Worm (Caenorhabditis elegans) whole organism, L4/young adult: Measurements from ENCODE around the gene lntl-1.

ENCODE experiments used
- W03F9.2 ChIP-seq: fragments of 150-350 bp; optimal IDR thresholded peaks from 2 replicates; lab custom pipeline; 2014; ENCODE audit warnings: missing biosample characterization, missing genetic modification characterization
- dao-5 ChIP-seq: sonication (generic microtip); optimal IDR thresholded peaks from 2 replicates; lab custom pipeline; 2016; ENCODE audit warnings: missing genotype, missing genetic modification characterization, moderate library complexity, missing compliant biosample characterization
- him-1 ChIP-seq: sonication (generic microtip); optimal IDR thresholded peaks from 2 replicates; lab custom pipeline; 2016; ENCODE audit warnings: missing genotype, missing genetic modification reagents, missing genetic modification characterization, missing compliant biosample characterization

lntl-1 gene

ce11 chrIV:5779537-5779936, 27.4 kb downstream of the lntl-1 start:
- no peak for TF ChIP-seq dao-5 (tag; lab: Kevin White, UChicago)
- TF ChIP-seq him-1 (tag; lab: Kevin White, UChicago), result no peak
- TF ChIP-seq W03F9.2, result no peak

ce11 chrIV:5778342-5778741, 28.6 kb downstream of the lntl-1 start:
- TF ChIP-seq him-1 (tag; lab: Kevin White, UChicago), result no peak
- TF ChIP-seq W03F9.2, result no peak
- no peak for TF ChIP-seq dao-5 (tag; lab: Kevin White, UChicago)

- TF ChIP-seq him-1 (tag; lab: Kevin White, UChicago) (no peak), dao-5 (tag; lab: Kevin White, UChicago) (no peak), W03F9.2 (no peak)
Measured at ce11 chrIV:5766804-5767203, 40.1 kb downstream of the lntl-1 start.

DNA sequence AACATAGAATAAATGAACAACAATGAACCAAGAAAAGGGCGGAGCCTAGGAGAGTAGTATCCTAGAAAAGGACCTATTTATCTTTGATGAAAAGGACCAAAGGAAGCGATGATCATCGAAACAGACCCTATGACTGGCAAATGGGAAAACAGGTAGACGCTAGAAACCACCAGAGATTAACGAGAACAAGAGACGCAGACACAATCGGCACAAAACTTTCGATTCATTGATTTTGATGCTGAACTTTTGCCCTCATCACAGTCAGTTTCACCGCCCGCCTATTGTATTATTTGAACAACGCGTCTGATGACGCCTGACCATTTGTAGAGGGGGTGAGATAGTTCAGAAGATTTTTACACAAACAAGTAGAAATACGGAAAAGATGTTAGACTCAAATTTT, 41.2 kb downstream of the lntl-1 start:
- TF ChIP-seq him-1 (tag; lab: Kevin White, UChicago), result no peak
- no peak for TF ChIP-seq W03F9.2
- TF ChIP-seq dao-5 (tag; lab: Kevin White, UChicago), result no peak

DNA sequence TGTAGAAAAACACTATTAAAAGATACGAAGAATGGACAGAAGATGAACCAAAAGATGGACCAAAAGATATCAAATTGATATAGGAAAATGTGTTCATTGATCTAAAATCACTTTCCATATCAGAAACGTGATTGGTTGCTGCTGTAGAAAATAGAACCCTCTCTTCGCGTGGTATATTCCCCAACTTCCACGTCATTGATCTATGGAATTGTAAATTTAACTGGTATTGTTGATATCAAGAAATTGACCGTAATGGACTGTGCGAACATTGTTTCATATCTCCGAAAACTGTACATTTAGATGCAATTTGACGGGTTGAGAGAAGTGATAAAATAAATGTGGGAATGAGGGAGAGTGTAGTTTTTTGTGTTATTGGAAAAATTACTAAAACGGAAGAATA, 42.5 kb downstream of the lntl-1 start:
- TF ChIP-seq W03F9.2, result no peak
- TF ChIP-seq him-1 (tag; lab: Kevin White, UChicago), result no peak
- TF ChIP-seq dao-5 (tag; lab: Kevin White, UChicago), result no peak

DNA sequence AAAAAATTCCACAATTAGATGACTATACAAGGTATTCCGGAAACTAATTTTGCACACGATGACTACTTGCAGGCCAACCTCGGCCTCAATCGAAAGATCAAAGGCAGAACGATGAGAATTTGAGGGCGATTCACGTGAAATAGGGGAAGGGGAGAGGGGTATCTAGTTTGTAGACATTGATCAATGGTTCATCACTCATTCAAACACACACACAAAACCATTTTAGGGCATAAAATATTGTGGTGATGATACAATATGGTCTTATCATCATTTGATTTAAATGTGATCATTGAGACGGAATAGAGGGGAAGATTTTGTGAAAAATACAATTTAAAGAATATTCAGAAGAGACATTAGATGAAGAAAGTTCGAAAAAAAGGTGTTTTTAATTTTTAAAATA, 44.1 kb downstream of the lntl-1 start:
- no peak for TF ChIP-seq dao-5 (tag; lab: Kevin White, UChicago)
- TF ChIP-seq W03F9.2, result no peak
- TF ChIP-seq him-1 (tag; lab: Kevin White, UChicago), result no peak

DNA sequence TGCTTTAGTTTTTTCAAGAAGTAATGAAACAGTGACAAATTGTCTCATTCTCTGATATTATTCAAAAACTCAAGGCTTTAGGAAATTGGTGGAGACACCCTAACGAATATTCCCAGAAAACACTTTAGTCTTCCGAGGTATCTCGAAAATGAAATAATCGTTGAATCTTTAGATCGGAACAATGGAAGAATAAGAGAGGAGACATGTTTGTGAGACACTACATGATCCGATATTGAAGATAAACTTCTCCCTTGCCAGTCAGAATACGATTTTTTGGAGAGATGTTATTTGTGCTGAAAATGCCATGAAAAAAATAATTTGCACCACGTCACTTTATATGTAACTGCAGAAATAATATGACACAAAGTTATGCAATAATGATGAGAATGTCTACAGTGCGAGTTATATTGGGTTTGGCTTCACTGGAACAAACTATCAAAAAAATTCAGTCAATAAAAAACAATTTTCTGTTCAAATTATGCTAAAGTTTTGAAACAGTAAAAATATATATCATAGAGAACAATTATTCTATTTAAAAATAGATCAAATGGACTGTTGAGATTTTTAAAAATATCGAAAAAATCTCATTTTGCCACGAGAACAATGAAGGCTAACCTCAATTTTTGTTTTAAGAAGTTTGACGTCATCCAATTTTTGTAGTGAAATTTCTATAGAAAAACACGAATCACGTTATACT, 45.5 kb downstream of the lntl-1 start:
- TF ChIP-seq him-1 (tag; lab: Kevin White, UChicago) (no peak), W03F9.2 (no peak), dao-5 (tag; lab: Kevin White, UChicago) (no peak)

ce11 chrIV:5760656-5761055, 46.2 kb downstream of the lntl-1 start:
- no peak for TF ChIP-seq W03F9.2
- no peak for TF ChIP-seq dao-5 (tag; lab: Kevin White, UChicago)
- no peak for TF ChIP-seq him-1 (tag; lab: Kevin White, UChicago)

DNA sequence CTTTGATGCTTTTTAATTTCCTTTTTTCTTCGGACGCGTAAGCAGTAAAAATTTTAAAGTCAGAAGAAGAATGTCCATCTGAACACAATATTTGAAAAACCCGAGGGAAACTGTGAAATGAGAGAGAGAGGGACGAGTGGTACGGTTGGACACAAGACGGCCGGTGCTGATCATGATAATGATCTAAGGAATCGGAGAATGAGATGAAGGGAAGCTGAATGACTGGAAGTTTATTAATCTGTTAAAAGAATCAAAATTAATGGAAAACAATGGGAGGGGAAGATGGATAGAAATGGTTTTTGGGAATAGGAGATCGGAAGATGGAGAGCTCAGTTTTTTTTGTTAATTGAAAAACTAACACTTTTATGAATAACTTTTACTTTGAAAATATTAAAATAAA, 48.2 kb downstream of the lntl-1 start:
- TF ChIP-seq him-1 (tag; lab: Kevin White, UChicago) (no peak), dao-5 (tag; lab: Kevin White, UChicago) (no peak), W03F9.2 (no peak)

ce11 chrIV:5757762-5758161, 49.1 kb downstream of the lntl-1 start, which contains the start of gene nhr-46:
nhr-46 (minus strand) TSS chrIV:5757862.
- TF ChIP-seq him-1 (tag; lab: Kevin White, UChicago), result no peak
- no peak for TF ChIP-seq W03F9.2
- no peak for TF ChIP-seq dao-5 (tag; lab: Kevin White, UChicago)

DNA sequence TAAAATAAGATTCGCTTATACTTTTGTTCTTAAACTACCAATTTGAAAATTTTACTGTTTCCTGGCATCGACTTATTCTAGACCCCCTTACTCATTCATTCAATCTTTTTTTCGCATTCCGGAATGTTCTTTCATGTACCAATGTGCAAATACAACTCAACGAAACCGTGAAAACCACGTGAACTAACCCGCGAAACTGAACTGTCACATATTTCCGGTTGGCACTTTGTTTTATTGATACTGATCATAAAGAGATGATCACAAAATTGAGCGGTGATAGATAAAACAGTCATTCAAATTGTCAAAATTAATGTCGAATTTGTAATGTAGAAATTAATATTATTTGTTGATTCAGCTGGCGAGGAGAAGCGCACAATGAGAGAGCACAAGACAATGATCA, 51.0 kb downstream of the lntl-1 start:
- TF ChIP-seq W03F9.2 (no peak), him-1 (tag; lab: Kevin White, UChicago) (no peak), dao-5 (tag; lab: Kevin White, UChicago) (no peak)

ce11 chrIV:5754821-5755220, 52.1 kb downstream of the lntl-1 start:
- TF ChIP-seq him-1 (tag; lab: Kevin White, UChicago) (no peak), W03F9.2 (no peak), dao-5 (tag; lab: Kevin White, UChicago) (no peak)

DNA sequence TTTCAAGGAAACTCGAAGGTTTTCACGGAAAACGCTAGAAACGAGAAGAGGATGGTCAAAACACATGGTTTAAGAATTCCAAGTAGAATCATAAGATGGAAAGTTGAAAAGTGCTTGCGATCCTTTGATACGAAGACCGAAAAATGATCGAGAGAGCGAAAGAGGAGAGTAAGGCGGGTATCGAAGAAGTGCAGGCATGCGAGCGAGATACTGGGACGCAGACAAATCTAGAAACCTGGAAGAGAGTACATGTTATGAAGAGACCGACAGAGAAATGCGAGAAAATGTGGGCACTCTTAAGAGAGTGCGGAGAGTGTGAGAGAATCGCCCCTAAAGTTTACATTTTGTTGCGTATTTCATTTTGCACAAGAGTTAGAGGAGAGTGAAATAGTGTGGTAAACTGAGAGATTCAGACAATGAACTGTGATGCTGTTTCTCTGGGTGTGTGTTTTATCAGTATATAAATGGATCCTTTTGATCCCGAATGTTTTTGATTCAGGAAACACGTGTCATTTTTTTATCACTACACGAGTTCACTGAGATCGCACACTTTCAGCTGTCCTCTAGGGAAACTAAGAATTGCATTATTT, 52.8 kb downstream of the lntl-1 start:
- TF ChIP-seq W03F9.2, result no peak
- no peak for TF ChIP-seq dao-5 (tag; lab: Kevin White, UChicago)
- no peak for TF ChIP-seq him-1 (tag; lab: Kevin White, UChicago)

ce11 chrIV:5753253-5753652, 53.6 kb downstream of the lntl-1 start:
- TF ChIP-seq dao-5 (tag; lab: Kevin White, UChicago), result no peak
- TF ChIP-seq him-1 (tag; lab: Kevin White, UChicago), result no peak
- TF ChIP-seq W03F9.2, result no peak

ce11 chrIV:5752704-5753103, 54.2 kb downstream of the lntl-1 start:
- TF ChIP-seq him-1 (tag; lab: Kevin White, UChicago) (no peak), W03F9.2 (no peak), dao-5 (tag; lab: Kevin White, UChicago) (no peak)
